Fruit fly (Drosophila melanogaster): Measurements from ENCODE around the gene wnd.

DNA sequence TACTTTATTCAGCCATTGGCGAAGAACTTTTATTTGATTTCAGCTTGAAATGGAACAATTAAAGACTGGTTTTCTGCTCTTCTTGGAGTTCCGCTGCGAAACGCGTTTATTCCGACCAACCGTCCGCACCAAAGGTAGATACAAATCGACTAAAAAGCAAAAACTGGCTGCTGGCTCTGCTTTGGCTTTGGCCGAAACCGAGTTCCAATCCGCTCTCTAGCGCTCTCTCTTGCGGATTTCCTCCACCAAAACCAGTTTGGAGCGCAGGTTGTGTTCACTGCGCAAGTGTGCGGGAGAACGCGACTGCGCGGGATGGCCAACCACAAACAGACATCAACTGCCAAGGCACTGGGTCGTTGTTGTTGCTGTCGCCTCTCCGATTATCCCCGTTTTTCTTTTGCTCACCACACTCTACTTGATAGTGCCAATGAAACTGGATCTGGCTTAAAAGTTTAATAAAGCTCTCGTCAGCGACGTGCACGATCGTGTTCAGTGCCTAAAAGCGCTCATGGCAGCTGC is at the start of gene wnd:
- TF ChIP-seq sage (GFP tag; optimal IDR thresholded peaks at IDR 0.05) = peak; percentile 56
- no peak for TF ChIP-seq usp (GFP tag; optimal IDR thresholded peaks at IDR 0.05)
- peak; percentile 82 for TF ChIP-seq psq (GFP tag; optimal IDR thresholded peaks at IDR 0.05)
- no peak for TF ChIP-seq dmrt93B (GFP tag; optimal IDR thresholded peaks at IDR 0.05)
- TF ChIP-seq h (GFP tag; optimal IDR thresholded peaks at IDR 0.05) = no peak

Data from whole organism, wandering third instar larva.